Worm (Caenorhabditis elegans): ENCODE data around the gene cdh-12.

DNA sequence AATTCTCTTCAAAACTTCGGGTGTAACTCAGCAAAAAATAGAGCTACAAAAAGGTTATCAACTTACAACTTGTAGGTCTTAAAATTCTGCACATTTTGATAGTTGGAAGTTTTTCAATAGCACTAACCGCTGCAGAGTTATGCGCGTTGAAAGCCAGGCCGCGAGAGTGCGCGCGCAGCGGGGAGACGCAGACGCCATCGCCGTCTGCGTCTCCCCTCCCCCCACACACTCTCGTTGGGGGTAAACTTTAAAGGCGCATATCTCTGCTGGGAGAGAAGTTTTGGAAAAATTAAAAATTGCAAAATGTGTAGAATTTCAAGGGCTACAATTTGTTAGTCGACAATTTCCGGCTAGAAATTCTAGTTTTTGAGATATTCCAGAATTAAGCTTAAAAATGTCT lies 77.7 kb downstream of the cdh-12 start:
- TF ChIP-seq cnd-1 (tag; optimal IDR thresholded peaks at IDR 0.05) (no peak), elt-3 (tag; optimal IDR thresholded peaks at IDR 0.05) (no peak), blmp-1 (tag; optimal IDR thresholded peaks at IDR 0.05) (no peak), mep-1 (tag; optimal IDR thresholded peaks at IDR 0.05) (no peak), unc-62 (GFP tag; optimal IDR thresholded peaks at IDR 0.05) (no peak), snpc-4 (tag; optimal IDR thresholded peaks at IDR 0.05) (no peak)
